Worm (Caenorhabditis elegans): ENCODE results near the gene sma-2.

The sma-2 gene

ce11 chrIII:8795595-8796141, 46.2 kb downstream of the sma-2 start:
- TF ChIP-seq ceh-28 (tag; optimal IDR thresholded peaks at IDR 0.05) (peak; percentile 95), nhr-237 (tag; optimal IDR thresholded peaks at IDR 0.05) (no peak), nhr-12 (tag; optimal IDR thresholded peaks at IDR 0.05) (no peak), nhr-77 (tag; optimal IDR thresholded peaks at IDR 0.05) (peak; percentile 60), egl-27 (tag; optimal IDR thresholded peaks at IDR 0.05) (peak; percentile 88), hmg-11 (tag; optimal IDR thresholded peaks at IDR 0.05) (peak; percentile 100), fos-1 (tag; optimal IDR thresholded peaks at IDR 0.05) (peak; percentile 53), lin-39 (tag; optimal IDR thresholded peaks at IDR 0.05) (peak; percentile 93), ztf-11 (tag; optimal IDR thresholded peaks at IDR 0.05) (no peak), ZK546.5 (tag; optimal IDR thresholded peaks at IDR 0.05) (no peak), nhr-76 (tag; optimal IDR thresholded peaks at IDR 0.05) (peak; percentile 2), nhr-25 (tag; optimal IDR thresholded peaks at IDR 0.05) (peak; percentile 98), nhr-23 (tag; optimal IDR thresholded peaks at IDR 0.05) (peak; percentile 99), elt-2 (tag; optimal IDR thresholded peaks at IDR 0.05) (peak; percentile 66), unc-39 (tag; optimal IDR thresholded peaks at IDR 0.05) (peak; percentile 20), aly-2 (tag; optimal IDR thresholded peaks at IDR 0.05) (no peak), egl-5 (tag; optimal IDR thresholded peaks at IDR 0.05) (peak; percentile 68), elt-1 (tag; optimal IDR thresholded peaks at IDR 0.05) (peak; percentile 83), sea-2 (GFP tag; optimal IDR thresholded peaks at IDR 0.05) (peak; percentile 94), elt-3 (tag; optimal IDR thresholded peaks at IDR 0.05) (peak in 1 of 3 experiments; percentile 36), fkh-10 (GFP tag; optimal IDR thresholded peaks at IDR 0.05) (peak; percentile 95), snpc-4 (tag; optimal IDR thresholded peaks at IDR 0.05) (peak; percentile 97), ceh-16 (tag; optimal IDR thresholded peaks at IDR 0.05) (no peak), ama-1 (optimal IDR thresholded peaks at IDR 0.05) (peak; percentile 60), skn-1 (tag; optimal IDR thresholded peaks at IDR 0.05) (peak; percentile 54), eor-1 (tag; optimal IDR thresholded peaks at IDR 0.05) (peak in 1 of 2 experiments; percentile 41), ztf-4 (tag; optimal IDR thresholded peaks at IDR 0.05) (peak; percentile 78), ceh-9 (tag; optimal IDR thresholded peaks at IDR 0.05) (peak; percentile 53), pqm-1 (tag; optimal IDR thresholded peaks at IDR 0.05) (peak; percentile 85), pha-4 (tag; optimal IDR thresholded peaks at IDR 0.05) (peak; percentile 90), jun-1 (tag; optimal IDR thresholded peaks at IDR 0.05) (peak; percentile 96), lin-15B (tag; optimal IDR thresholded peaks at IDR 0.05) (peak; percentile 71), nhr-28 (tag; optimal IDR thresholded peaks at IDR 0.05) (no peak), unc-62 (GFP tag; optimal IDR thresholded peaks at IDR 0.05) (peak; percentile 95), lsy-12 (tag; optimal IDR thresholded peaks at IDR 0.05) (peak; percentile 94), nfya-1 (tag; optimal IDR thresholded peaks at IDR 0.05; ENCODE audit: insufficient read depth) (peak; percentile 97), mml-1 (tag; optimal IDR thresholded peaks at IDR 0.05) (no peak), daf-12 (tag; optimal IDR thresholded peaks at IDR 0.05) (peak; percentile 63), nhr-67 (tag; optimal IDR thresholded peaks at IDR 0.05) (no peak), mdl-1 (tag; optimal IDR thresholded peaks at IDR 0.05) (peak; percentile 96), zag-1 (tag; optimal IDR thresholded peaks at IDR 0.05) (peak; percentile 87), nhr-11 (tag; optimal IDR thresholded peaks at IDR 0.05) (peak; percentile 93), nhr-43 (tag; optimal IDR thresholded peaks at IDR 0.05; ENCODE audit: poor library complexity, severe bottlenecking) (peak; percentile 97), tbx-2 (tag; optimal IDR thresholded peaks at IDR 0.05) (peak; percentile 93), R02D3.7 (tag; optimal IDR thresholded peaks at IDR 0.05) (peak; percentile 83), fkh-2 (tag; optimal IDR thresholded peaks at IDR 0.05) (no peak), ceh-82 (tag; optimal IDR thresholded peaks at IDR 0.05) (peak; percentile 91)
